Worm (Caenorhabditis elegans) whole organism, young adult: ENCODE results near the gene ced-6.

ENCODE experiments used
- F33H1.4 ChIP-seq: fragments of 200-800 bp; sonication (Bioruptor generic); IDR thresholded peaks from 2 replicates; pipeline ENCODE4 v1.3.6; 2022; ENCODE audit warnings: missing genetic modification reagents, missing genetic modification characterization, missing compliant biosample characterization
- F39B2.1 ChIP-seq: fragments of 200-800 bp; sonication (Bioruptor generic); IDR thresholded peaks from 2 replicates; pipeline ENCODE4 v1.3.6; 2022; ENCODE audit warnings: missing genetic modification reagents, missing genetic modification characterization, missing compliant biosample characterization
- T26A5.8 ChIP-seq: sonication (generic microtip); optimal IDR thresholded peaks from 2 replicates; lab custom pipeline; 2016; ENCODE audit warnings: missing genetic modification characterization, missing compliant biosample characterization
- Y67H2A.10 ChIP-seq: fragments of 200-800 bp; sonication (Bioruptor generic); conservative IDR thresholded peaks from 2 replicates; pipeline ENCODE4 v1.3.6; 2022; ENCODE audit warnings: missing genetic modification reagents, missing genetic modification characterization, missing compliant biosample characterization
- Y79H2A.3 ChIP-seq: fragments of 200-800 bp; sonication (Bioruptor generic); conservative IDR thresholded peaks from 2 replicates; pipeline ENCODE4 v1.3.6; 2022; ENCODE audit warnings: missing genetic modification reagents, missing genetic modification characterization, missing compliant biosample characterization
- Y95B8A.8 ChIP-seq: fragments of 200-800 bp; sonication (Bioruptor generic); IDR thresholded peaks from 2 replicates; pipeline ENCODE4 v1.3.6; 2022; ENCODE audit warnings: missing genetic modification reagents, missing genetic modification characterization, missing compliant biosample characterization
- akir-1 ChIP-seq: fragments of 200-800 bp; sonication (Bioruptor generic); optimal IDR thresholded peaks from 2 replicates; lab custom pipeline; 2018; ENCODE audit warnings: mild to moderate bottlenecking, missing genetic modification characterization, moderate library complexity, missing compliant biosample characterization
- attf-5 ChIP-seq: fragments of 200-800 bp; sonication (Bioruptor generic); optimal IDR thresholded peaks from 2 replicates; lab custom pipeline; 2018; ENCODE audit warnings: mild to moderate bottlenecking, missing genetic modification characterization, missing compliant biosample characterization
- cebp-1 ChIP-seq, 2 experiments: fragments of 200-800 bp in 1 of 2; sonication (Bioruptor generic) in 1 of 2; sonication (generic microtip) in 1 of 2; IDR thresholded peaks in 1 of 2; optimal IDR thresholded peaks in 1 of 2; 2 replicates each; pipeline versions ENCODE4 v1.3.6 to Lab custom; 2017 to 2022; ENCODE audit warnings: missing compliant biosample characterization in 2 of 2, missing genetic modification characterization in 2 of 2, mild to moderate bottlenecking in 1 of 2, missing genetic modification reagents in 1 of 2, moderate library complexity in 1 of 2
- cebp-2 ChIP-seq: fragments of 200-800 bp; sonication (Bioruptor generic); IDR thresholded peaks from 2 replicates; pipeline ENCODE4 v1.3.6; 2022; ENCODE audit warnings: missing genetic modification characterization, missing compliant biosample characterization
- ceh-100 ChIP-seq: fragments of 200-800 bp; sonication (Bioruptor generic); IDR thresholded peaks from 2 replicates; pipeline ENCODE4 v1.3.6; 2022; ENCODE audit warnings: missing genetic modification reagents, missing genetic modification characterization, missing compliant biosample characterization
- dox-1 ChIP-seq: fragments of 200-800 bp; sonication (Bioruptor generic); IDR thresholded peaks from 2 replicates; pipeline ENCODE4 v1.3.6; 2022; ENCODE audit warnings: missing genetic modification reagents, missing genetic modification characterization, missing compliant biosample characterization
- egl-18 ChIP-seq: fragments of 200-800 bp; sonication (Bioruptor generic); IDR thresholded peaks from 2 replicates; pipeline ENCODE4 v1.3.6; 2022; ENCODE audit warnings: missing genetic modification reagents, missing genetic modification characterization, missing compliant biosample characterization
- egl-44 ChIP-seq: fragments of 200-800 bp; sonication (Bioruptor generic); IDR thresholded peaks from 2 replicates; pipeline ENCODE4 v1.3.6; 2022; ENCODE audit warnings: missing genetic modification reagents, missing genetic modification characterization, missing compliant biosample characterization
- hmg-1.2 ChIP-seq: fragments of 200-800 bp; sonication (Bioruptor generic); IDR thresholded peaks from 2 replicates; pipeline ENCODE4 v1.3.6; 2022; ENCODE audit warnings: missing genetic modification reagents, missing genetic modification characterization, missing compliant biosample characterization
- hmg-20 ChIP-seq: fragments of 200-800 bp; sonication (Bioruptor generic); IDR thresholded peaks from 2 replicates; pipeline ENCODE4 v1.3.6; 2022; ENCODE audit warnings: missing genetic modification reagents, missing genetic modification characterization, missing compliant biosample characterization
- lin-26 ChIP-seq: fragments of 200-800 bp; sonication (Bioruptor generic); IDR thresholded peaks from 2 replicates; pipeline ENCODE4 v1.3.6; 2022; ENCODE audit warnings: missing genetic modification reagents, missing genetic modification characterization, missing compliant biosample characterization
- lin-54 ChIP-seq: fragments of 200-800 bp; sonication (Bioruptor generic); optimal IDR thresholded peaks from 2 replicates; lab custom pipeline; 2018; ENCODE audit warnings: mild to moderate bottlenecking, missing genetic modification characterization, missing compliant biosample characterization
- lsl-1 ChIP-seq: fragments of 200-800 bp; sonication (Bioruptor generic); optimal IDR thresholded peaks from 2 replicates; lab custom pipeline; 2018; ENCODE audit warnings: mild to moderate bottlenecking, missing genetic modification characterization, moderate library complexity, missing compliant biosample characterization
- madf-3 ChIP-seq: fragments of 200-800 bp; sonication (Bioruptor generic); IDR thresholded peaks from 2 replicates; pipeline ENCODE4 v1.3.6; 2022; ENCODE audit warnings: missing genetic modification reagents, missing genetic modification characterization, missing compliant biosample characterization
- nfya-1 ChIP-seq: sonication (generic microtip); optimal IDR thresholded peaks from 2 replicates; lab custom pipeline; 2017; ENCODE audit warnings: antibody characterized with exemption, missing compliant biosample characterization, missing genetic modification characterization, borderline replicate concordance; ENCODE audit not compliant: insufficient read depth
- nfya-2 ChIP-seq: fragments of 200-800 bp; sonication (Bioruptor generic); IDR thresholded peaks from 2 replicates; pipeline ENCODE4 v1.3.6; 2022; ENCODE audit warnings: missing genetic modification reagents, missing genetic modification characterization, missing compliant biosample characterization
- nfyb-1 ChIP-seq: fragments of 200-800 bp; sonication (Bioruptor generic); IDR thresholded peaks from 2 replicates; pipeline ENCODE4 v1.3.6; 2022; ENCODE audit warnings: missing genetic modification reagents, missing genetic modification characterization, missing compliant biosample characterization
- nhr-27 ChIP-seq: fragments of 200-800 bp; sonication (Bioruptor generic); optimal IDR thresholded peaks from 2 replicates; lab custom pipeline; 2018; ENCODE audit warnings: mild to moderate bottlenecking, missing genetic modification characterization, moderate library complexity, missing compliant biosample characterization
- sea-2 ChIP-seq: fragments of 200-800 bp; sonication (Bioruptor generic); IDR thresholded peaks from 2 replicates; pipeline ENCODE4 v1.3.6; 2022; ENCODE audit warnings: missing genetic modification characterization, missing compliant biosample characterization
- snpc-4 ChIP-seq, 5 experiments: fragments of 150-350 bp in 1 of 5; sonication (generic microtip) in 4 of 5; optimal IDR thresholded peaks; 2 replicates each; lab custom pipeline; 2014 to 2018; ENCODE audit warnings: missing genetic modification characterization in 5 of 5, missing biosample characterization in 3 of 5, antibody characterized with exemption in 2 of 5, mild to moderate bottlenecking in 2 of 5, missing compliant biosample characterization in 2 of 5, missing genotype in 2 of 5, moderate library complexity in 2 of 5, missing genetic modification reagents in 1 of 5
- sptf-2 ChIP-seq: fragments of 200-800 bp; sonication (Bioruptor generic); optimal IDR thresholded peaks from 2 replicates; lab custom pipeline; 2018; ENCODE audit warnings: mild to moderate bottlenecking, missing genetic modification characterization, missing compliant biosample characterization
- zfh-2 ChIP-seq: fragments of 200-800 bp; sonication (Bioruptor generic); conservative IDR thresholded peaks from 2 replicates; pipeline ENCODE4 v1.3.6; 2022; ENCODE audit warnings: missing genetic modification reagents, missing genetic modification characterization, missing compliant biosample characterization
- ztf-25 ChIP-seq: fragments of 200-800 bp; sonication (Bioruptor generic); IDR thresholded peaks from 2 replicates; pipeline ENCODE4 v1.3.6; 2022; ENCODE audit warnings: missing genetic modification reagents, missing genetic modification characterization, missing compliant biosample characterization
- ztf-28 ChIP-seq: fragments of 200-800 bp; sonication (Bioruptor generic); IDR thresholded peaks from 2 replicates; pipeline ENCODE4 v1.3.6; 2022; ENCODE audit warnings: missing genetic modification reagents, missing genetic modification characterization, missing compliant biosample characterization

Gene ced-6

ce11 chrIII:5637297-5637876 lies 41.8 kb downstream of the ced-6 start (continued):
- TF ChIP-seq F39B2.1 (GFP tag; lab: Robert Waterston, UW) (peak; percentile 91; the same call in 1 of the 2 replicates), F33H1.4 (GFP tag; lab: Robert Waterston, UW) (peak; percentile 87), ztf-28 (GFP tag; lab: Robert Waterston, UW) (peak; percentile 81), lsl-1 (GFP tag; lab: Kevin White, UChicago) (peak; percentile 53), Y95B8A.8 (GFP tag; lab: Robert Waterston, UW) (peak; percentile 91)
- TF ChIP-seq, all 124 proteins: peak for 43; not testable (repeated sequence) for 81

ce11 chrIII:5639893-5640292 lies 44.3 kb downstream of the ced-6 start:
- no peak for TF ChIP-seq Y79H2A.3 (GFP tag; lab: Robert Waterston, UW)
- TF ChIP-seq nfya-1 (tag; lab: Kevin White, UChicago), result no peak
- TF ChIP-seq hmg-1.2 (GFP tag; lab: Robert Waterston, UW), result peak; percentile 52; the same call in 1 of the 2 replicates
- no peak for TF ChIP-seq cebp-2 (GFP tag; lab: Robert Waterston, UW)
- TF ChIP-seq akir-1 (GFP tag; lab: Kevin White, UChicago), result no peak
- no peak for TF ChIP-seq egl-44 (GFP tag; lab: Robert Waterston, UW)
- TF ChIP-seq nhr-27 (tag; lab: Kevin White, UChicago), result no peak
- no peak for TF ChIP-seq zfh-2
- no peak for TF ChIP-seq sea-2
- TF ChIP-seq hmg-20 (GFP tag; lab: Robert Waterston, UW), result no peak
- no peak for TF ChIP-seq madf-3
- TF ChIP-seq nfya-2 (GFP tag; lab: Robert Waterston, UW), result no peak
- TF ChIP-seq snpc-4 (GFP tag; optimal IDR thresholded peaks at IDR 0.05; lab: Kevin White, UChicago), result no peak
- TF ChIP-seq snpc-4 (tag; optimal IDR thresholded peaks at IDR 0.05; lab: Kevin White, UChicago), result peak in 1 of 4 experiments; percentile 59
- no peak for TF ChIP-seq nfyb-1 (GFP tag; lab: Robert Waterston, UW)
- no peak for TF ChIP-seq Y67H2A.10 (GFP tag; lab: Robert Waterston, UW)
- TF ChIP-seq lin-54 (GFP tag; lab: Kevin White, UChicago), result no peak
- no peak for TF ChIP-seq dox-1 (GFP tag; lab: Robert Waterston, UW)
- TF ChIP-seq lin-26 (GFP tag; lab: Robert Waterston, UW), result no peak
- TF ChIP-seq cebp-1 (GFP tag; IDR thresholded peaks at IDR 0.05; lab: Robert Waterston, UW), result no peak
- TF ChIP-seq cebp-1 (tag; optimal IDR thresholded peaks at IDR 0.05; lab: Kevin White, UChicago), result peak; percentile 6
- no peak for TF ChIP-seq ztf-25 (GFP tag; lab: Robert Waterston, UW)
- TF ChIP-seq T26A5.8, result no peak
- no peak for TF ChIP-seq attf-5 (GFP tag; lab: Kevin White, UChicago)
- TF ChIP-seq egl-18, result no peak

ce11 chrIII:5642692-5643091 lies 47.1 kb downstream of the ced-6 start:
- TF ChIP-seq sptf-2 (GFP tag; lab: Kevin White, UChicago) (no peak), ceh-100 (no peak)
